Worm (Caenorhabditis elegans): ENCODE measurements around the gene skpo-2.

ce11 chrII:3436412-3436811 lies at the start of gene skpo-2:
- TF ChIP-seq blmp-1 (tag; optimal IDR thresholded peaks at IDR 0.05) (no peak), unc-130 (tag; optimal IDR thresholded peaks at IDR 0.05) (no peak), grh-1 (GFP tag; IDR thresholded peaks at IDR 0.05) (no peak), zag-1 (tag; optimal IDR thresholded peaks at IDR 0.05) (no peak), ztf-11 (tag; optimal IDR thresholded peaks at IDR 0.05) (no peak)

All from whole organism, L1 larva.